Fruit fly (Drosophila melanogaster): ENCODE measurements around the gene CG11694.

DNA sequence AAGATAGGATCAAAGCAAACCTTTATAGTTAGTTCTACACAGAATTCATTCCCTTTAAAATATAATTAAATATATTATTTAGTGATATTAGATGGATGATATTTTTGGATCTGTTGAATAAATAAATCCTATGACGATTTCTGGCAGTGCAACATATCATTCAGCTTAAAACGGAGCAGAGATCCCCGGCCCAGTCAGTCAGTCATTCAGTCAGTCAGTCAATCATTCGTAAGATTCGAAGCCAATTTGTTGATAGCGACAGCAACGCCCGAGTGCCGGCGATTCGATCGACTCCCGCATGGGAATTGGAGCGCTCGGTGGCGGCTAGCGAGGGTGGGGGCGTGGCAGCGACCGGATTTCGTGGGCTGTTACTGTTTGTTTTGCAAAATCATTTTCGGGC, 32.0 kb downstream of the CG11694 start:
- TF ChIP-seq psq (GFP tag; optimal IDR thresholded peaks at IDR 0.05) (no peak), tup (GFP tag; optimal IDR thresholded peaks at IDR 0.05) (no peak), ems (GFP tag; optimal IDR thresholded peaks at IDR 0.05) (no peak), dmrt11E (tag; optimal IDR thresholded peaks at IDR 0.05) (no peak), Hr78 (GFP tag; optimal IDR thresholded peaks at IDR 0.05) (no peak), ewg (GFP tag; optimal IDR thresholded peaks at IDR 0.05) (no peak), CG12219 (GFP tag; optimal IDR thresholded peaks at IDR 0.05) (no peak)

All from whole organism, embryonic.